Worm (Caenorhabditis elegans): Measurements from ENCODE around the gene igdb-2.
"Not testable (repeated sequence)": the region's sequence is repeated elsewhere in the genome, so short reads cannot be mapped to it uniquely, and the experiment has no call there.

igdb-2 gene

DNA sequence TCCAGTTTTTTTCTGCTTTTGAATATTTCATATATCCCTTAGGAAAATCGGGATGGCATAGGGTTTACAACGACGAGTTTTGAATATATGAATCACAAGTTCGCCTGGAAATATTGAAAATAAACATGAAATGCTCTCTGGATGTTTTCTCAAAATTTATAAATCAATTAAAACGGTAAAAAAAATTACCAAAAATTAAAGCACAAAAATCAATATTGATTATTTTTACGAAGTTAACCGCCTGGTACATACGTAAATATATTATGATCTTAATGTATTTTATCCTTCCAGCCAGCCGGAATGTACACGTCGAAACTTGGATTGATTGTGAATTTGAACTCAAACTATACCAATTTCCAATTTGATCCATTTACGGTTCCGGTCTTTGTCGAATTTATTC lies 36.9 kb downstream of the igdb-2 start, which contains the start of gene sru-17:
Gene sru-17 (plus strand): TSS at position 301 of the 400 bp plus-strand sequence.
- TF ChIP-seq gei-17 (GFP tag; optimal IDR thresholded peaks at IDR 0.05); rpc-1 (optimal IDR thresholded peaks at IDR 0.05); rpc-1 (tag; optimal IDR thresholded peaks at IDR 0.05); dpl-1 (GFP tag; optimal IDR thresholded peaks at IDR 0.05): not testable (repeated sequence)

DNA sequence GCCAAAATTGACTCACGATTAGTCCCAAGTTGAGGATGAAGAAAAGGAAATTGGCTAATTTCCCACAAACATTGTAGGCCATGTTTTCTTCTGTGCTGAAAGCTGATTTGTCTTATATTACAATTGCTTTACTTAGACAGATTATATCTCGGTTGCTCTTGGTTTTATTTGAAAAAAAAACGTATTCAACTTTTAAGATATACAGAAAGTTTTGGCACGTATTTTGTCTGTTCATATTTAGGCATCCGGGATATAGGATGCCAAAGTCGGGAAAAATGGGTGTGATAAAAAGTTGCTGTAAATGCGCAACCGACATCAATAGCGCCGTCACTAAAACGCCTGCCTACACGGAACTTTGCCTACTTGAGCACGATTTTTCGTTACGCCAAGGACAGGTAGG lies 51.7 kb downstream of the igdb-2 start, which contains the start of gene tsp-4:
Gene tsp-4 (minus strand): TSS at position 101 of the 400 bp plus-strand sequence.
- no peak for TF ChIP-seq cebp-2 (GFP tag; IDR thresholded peaks at IDR 0.05)
- no peak for TF ChIP-seq D2030.7 (GFP tag; IDR thresholded peaks at IDR 0.05)
- no peak for TF ChIP-seq dox-1 (GFP tag; IDR thresholded peaks at IDR 0.05)
- TF ChIP-seq F57A8.1 (GFP tag; optimal IDR thresholded peaks at IDR 0.05) = no peak
- TF ChIP-seq Y95B8A.8 (GFP tag; IDR thresholded peaks at IDR 0.05) = no peak
- no peak for TF ChIP-seq sea-2 (GFP tag; IDR thresholded peaks at IDR 0.05)
- no peak for TF ChIP-seq snpc-3.4 (tag; optimal IDR thresholded peaks at IDR 0.05)
- TF ChIP-seq chd-7 (tag; optimal IDR thresholded peaks at IDR 0.05) = no peak
- TF ChIP-seq lin-54 (GFP tag; optimal IDR thresholded peaks at IDR 0.05) = no peak
- no peak for TF ChIP-seq zim-3 (tag; optimal IDR thresholded peaks at IDR 0.05)
- TF ChIP-seq attf-3 (GFP tag; conservative IDR thresholded peaks at IDR 0.05) = no peak
- no peak for TF ChIP-seq rec-8 (tag; optimal IDR thresholded peaks at IDR 0.05)
- no peak for TF ChIP-seq egl-44 (GFP tag; IDR thresholded peaks at IDR 0.05)
- no peak for TF ChIP-seq snpc-4 (GFP tag; optimal IDR thresholded peaks at IDR 0.05)
- no peak for TF ChIP-seq snpc-4 (tag; optimal IDR thresholded peaks at IDR 0.05)
- no peak for TF ChIP-seq bed-1 (GFP tag; IDR thresholded peaks at IDR 0.05)
- TF ChIP-seq hlh-26 (GFP tag; conservative IDR thresholded peaks at IDR 0.05) = no peak
- TF ChIP-seq rcor-1 (GFP tag; IDR thresholded peaks at IDR 0.05) = no peak
- TF ChIP-seq Y53G8AR.9 (GFP tag; conservative IDR thresholded peaks at IDR 0.05) = no peak
- TF ChIP-seq unc-62 (GFP tag; optimal IDR thresholded peaks at IDR 0.05) = no peak
- no peak for TF ChIP-seq F22D6.2 (tag; optimal IDR thresholded peaks at IDR 0.05)

DNA sequence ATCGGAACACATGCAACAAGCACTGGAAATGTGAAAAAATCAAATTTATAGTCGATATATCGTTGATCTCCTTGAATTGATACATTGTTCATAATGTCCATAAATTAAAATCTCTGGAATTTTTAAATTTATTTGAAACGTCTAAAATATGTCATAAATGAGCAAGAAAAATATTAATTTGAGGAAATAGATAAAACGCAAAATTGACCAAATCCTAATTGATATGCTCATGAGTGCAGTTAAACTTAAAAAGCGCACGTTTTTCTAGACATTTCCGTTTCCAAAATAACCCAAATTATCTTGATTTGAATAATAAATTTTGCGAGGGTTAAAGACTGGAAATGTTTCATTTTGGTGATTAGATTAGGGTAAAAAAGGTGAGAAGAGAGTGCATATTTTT lies 54.1 kb downstream of the igdb-2 start, which contains the start of gene sru-13:
Gene sru-13 (minus strand): TSS at position 101 of the 400 bp plus-strand sequence.
- TF ChIP-seq him-1 (tag; optimal IDR thresholded peaks at IDR 0.05) = no peak
- TF ChIP-seq ZK185.1 (tag; optimal IDR thresholded peaks at IDR 0.05; ENCODE audit: poor library complexity, severe bottlenecking) = no peak
- no peak for TF ChIP-seq snpc-3.4 (tag; optimal IDR thresholded peaks at IDR 0.05)
- TF ChIP-seq F33H1.4 (GFP tag; IDR thresholded peaks at IDR 0.05) = no peak
- no peak for TF ChIP-seq lin-54 (GFP tag; optimal IDR thresholded peaks at IDR 0.05)
- no peak for TF ChIP-seq ztf-3 (GFP tag; optimal IDR thresholded peaks at IDR 0.05)
- TF ChIP-seq mel-28 (tag; optimal IDR thresholded peaks at IDR 0.05; ENCODE audit: borderline replicate concordance) = no peak
- no peak for TF ChIP-seq mcd-1 (GFP tag; IDR thresholded peaks at IDR 0.05)
- TF ChIP-seq ama-1 (optimal IDR thresholded peaks at IDR 0.05) = no peak
- no peak for TF ChIP-seq ama-1 (GFP tag; optimal IDR thresholded peaks at IDR 0.05)
- no peak for TF ChIP-seq die-1 (tag; optimal IDR thresholded peaks at IDR 0.05)
- TF ChIP-seq F49E8.2 (tag; optimal IDR thresholded peaks at IDR 0.05; ENCODE audit: insufficient read depth) = no peak
- TF ChIP-seq C06A6.2 (GFP tag; conservative IDR thresholded peaks at IDR 0.05) = no peak
- TF ChIP-seq cebp-2 (GFP tag; IDR thresholded peaks at IDR 0.05) = no peak
- TF ChIP-seq attf-3 (GFP tag; conservative IDR thresholded peaks at IDR 0.05) = no peak
- TF ChIP-seq hlh-26 (GFP tag; conservative IDR thresholded peaks at IDR 0.05) = no peak
- TF ChIP-seq aptf-2 (GFP tag; conservative IDR thresholded peaks at IDR 0.05) = no peak
- no peak for TF ChIP-seq K11D2.4 (GFP tag; IDR thresholded peaks at IDR 0.05)
- no peak for TF ChIP-seq Y67H2A.10 (GFP tag; conservative IDR thresholded peaks at IDR 0.05)
- no peak for TF ChIP-seq egl-44 (GFP tag; IDR thresholded peaks at IDR 0.05)
